Worm (Caenorhabditis elegans) whole organism, L4 larva: Measurements from ENCODE around the gene C26B2.7.

Experiments used
- R02D3.7 ChIP-seq: fragments of 150-350 bp; sonication (generic microtip); optimal IDR thresholded peaks from 3 replicates; lab custom pipeline; 2014; ENCODE audit warnings: missing biosample characterization, missing genetic modification characterization
- Y48G9A.11 ChIP-seq: fragments of 200-800 bp; sonication (Bioruptor generic); IDR thresholded peaks from 2 replicates; pipeline ENCODE4 v1.3.6; 2022; ENCODE audit warnings: missing genetic modification reagents, missing genetic modification characterization, missing compliant biosample characterization
- ZK337.2 ChIP-seq: fragments of 200-800 bp; sonication (Bioruptor generic); IDR thresholded peaks from 2 replicates; pipeline ENCODE4 v1.3.6; 2022; ENCODE audit warnings: missing genetic modification reagents, missing genetic modification characterization, missing compliant biosample characterization
- aha-1 ChIP-seq: fragments of 150-350 bp; peaks from one replicate; lab custom pipeline; 2014; ENCODE audit warnings: missing biosample characterization, missing genetic modification characterization
- ceh-32 ChIP-seq: sonication (generic microtip); optimal IDR thresholded peaks from 2 replicates; lab custom pipeline; 2016; ENCODE audit warnings: mild to moderate bottlenecking, missing genetic modification characterization, missing compliant biosample characterization; ENCODE audit not compliant: poor library complexity
- ceh-44 ChIP-seq: fragments of 200-800 bp; sonication (Bioruptor generic); IDR thresholded peaks from 2 replicates; pipeline ENCODE4 v1.3.6; 2022; ENCODE audit warnings: missing genetic modification reagents, missing genetic modification characterization, missing compliant biosample characterization
- ces-1 ChIP-seq: fragments of 150-350 bp; sonication (generic microtip); optimal IDR thresholded peaks from 4 replicates; lab custom pipeline; 2014; ENCODE audit warnings: missing biosample characterization, missing genetic modification reagents, missing genetic modification characterization
- daf-16 ChIP-seq, 3 experiments: sonication (generic microtip); optimal IDR thresholded peaks; 2 replicates each; lab custom pipeline; 2016 to 2017; ENCODE audit warnings: missing genetic modification characterization in 3 of 3, missing genetic modification reagents in 3 of 3, mild to moderate bottlenecking in 2 of 3, missing compliant biosample characterization in 2 of 3, missing biosample characterization in 1 of 3, moderate library complexity in 1 of 3
- dmd-6 ChIP-seq: fragments of 200-800 bp; sonication (Bioruptor generic); IDR thresholded peaks from 2 replicates; pipeline ENCODE4 v1.3.6; 2022; ENCODE audit warnings: missing genetic modification reagents, missing genetic modification characterization, missing compliant biosample characterization
- dmd-8 ChIP-seq: fragments of 200-800 bp; sonication (Bioruptor generic); IDR thresholded peaks from 2 replicates; pipeline ENCODE4 v1.3.6; 2022; ENCODE audit warnings: missing genetic modification characterization, missing compliant biosample characterization
- egl-43 ChIP-seq: fragments of 200-800 bp; sonication (Bioruptor generic); IDR thresholded peaks from 2 replicates; pipeline ENCODE4 v1.3.6; 2022; ENCODE audit warnings: missing genetic modification reagents, missing genetic modification characterization, missing compliant biosample characterization
- fos-1 ChIP-seq: fragments of 150-350 bp; optimal IDR thresholded peaks from 2 replicates; lab custom pipeline; 2014; ENCODE audit warnings: missing biosample characterization, missing genetic modification characterization
- gei-8 ChIP-seq: fragments of 200-800 bp; sonication (Bioruptor generic); optimal IDR thresholded peaks from 2 replicates; lab custom pipeline; 2018; ENCODE audit warnings: mild to moderate bottlenecking, missing genetic modification characterization, missing compliant biosample characterization
- hif-1 ChIP-seq, 2 experiments: sonication (generic microtip); optimal IDR thresholded peaks; 2 replicates each; lab custom pipeline; 2016 to 2017; ENCODE audit warnings: missing compliant biosample characterization in 2 of 2, missing genetic modification characterization in 2 of 2, missing genetic modification reagents in 2 of 2, missing genotype in 2 of 2, mild to moderate bottlenecking in 1 of 2
- lin-38 ChIP-seq: fragments of 200-800 bp; sonication (Bioruptor generic); IDR thresholded peaks from 2 replicates; pipeline ENCODE4 v1.3.6; 2022; ENCODE audit warnings: missing genetic modification reagents, missing genetic modification characterization, missing compliant biosample characterization
- lin-39 ChIP-seq: fragments of 150-350 bp; optimal IDR thresholded peaks from 2 replicates; lab custom pipeline; 2014; ENCODE audit warnings: missing biosample characterization, missing genetic modification reagents, missing genetic modification characterization
- lsy-2 ChIP-seq, 2 experiments: fragments of 150-350 bp in 1 of 2; sonication (generic microtip) in 1 of 2; optimal IDR thresholded peaks; 2 replicates each; lab custom pipeline; 2014 to 2017; ENCODE audit warnings: missing biosample characterization in 2 of 2, missing genetic modification characterization in 2 of 2
- madf-5 ChIP-seq, 2 experiments: fragments of 200-800 bp; sonication (Bioruptor generic); IDR thresholded peaks; 2 replicates each; pipeline ENCODE4 v1.3.6; 2022; ENCODE audit warnings: missing compliant biosample characterization in 2 of 2, missing genetic modification characterization in 2 of 2
- mdl-1 ChIP-seq, 2 experiments: fragments of 150-350 bp in 1 of 2; sonication (generic microtip) in 1 of 2; optimal IDR thresholded peaks; 2 replicates each; lab custom pipeline; 2014 to 2017; ENCODE audit warnings: missing biosample characterization in 2 of 2, missing genetic modification characterization in 2 of 2
- mdt-29 ChIP-seq: fragments of 200-800 bp; sonication (Bioruptor generic); IDR thresholded peaks from 2 replicates; pipeline ENCODE4 v1.3.6; 2022; ENCODE audit warnings: missing genetic modification reagents, missing genetic modification characterization, missing compliant biosample characterization
- mxl-3 ChIP-seq: fragments of 200-800 bp; sonication (Bioruptor generic); optimal IDR thresholded peaks from 2 replicates; lab custom pipeline; 2018; ENCODE audit warnings: mild to moderate bottlenecking, missing genetic modification characterization, missing compliant biosample characterization
- nhr-102 ChIP-seq: sonication (generic microtip); optimal IDR thresholded peaks from 2 replicates; lab custom pipeline; 2016; ENCODE audit warnings: mild to moderate bottlenecking, missing genetic modification characterization, moderate library complexity, missing compliant biosample characterization
- nhr-11 ChIP-seq: fragments of 150-350 bp; optimal IDR thresholded peaks from 2 replicates; lab custom pipeline; 2014; ENCODE audit warnings: missing biosample characterization, missing genetic modification characterization
- nhr-28 ChIP-seq: fragments of 150-350 bp; optimal IDR thresholded peaks from 2 replicates; lab custom pipeline; 2014; ENCODE audit warnings: missing biosample characterization, missing genetic modification characterization
- pha-4 ChIP-seq, 2 experiments: fragments of 150-350 bp in 1 of 2; fragments of 200-800 bp in 1 of 2; sonication (Bioruptor generic) in 1 of 2; IDR thresholded peaks in 1 of 2; optimal IDR thresholded peaks in 1 of 2; 2 replicates each; pipeline versions ENCODE4 v1.3.6 to Lab custom; 2014 to 2022; ENCODE audit warnings: missing genetic modification characterization in 2 of 2, missing genetic modification reagents in 2 of 2, missing biosample characterization in 1 of 2, missing compliant biosample characterization in 1 of 2
- set-16 ChIP-seq: fragments of 200-800 bp; sonication (Bioruptor generic); IDR thresholded peaks from 2 replicates; pipeline ENCODE4 v1.3.6; 2022; ENCODE audit warnings: missing genetic modification reagents, missing genetic modification characterization, missing compliant biosample characterization
- skn-1 ChIP-seq: fragments of 150-350 bp; optimal IDR thresholded peaks from 2 replicates; lab custom pipeline; 2014; ENCODE audit warnings: missing biosample characterization, missing genetic modification characterization
- snpc-4 ChIP-seq: fragments of 150-350 bp; optimal IDR thresholded peaks from 2 replicates; lab custom pipeline; 2014; ENCODE audit warnings: missing biosample characterization, missing genetic modification characterization
- spr-1 ChIP-seq: sonication (generic microtip); optimal IDR thresholded peaks from 2 replicates; lab custom pipeline; 2016; ENCODE audit warnings: mild to moderate bottlenecking, missing genetic modification characterization, missing compliant biosample characterization
- unc-130 ChIP-seq: sonication (generic microtip); optimal IDR thresholded peaks from 2 replicates; lab custom pipeline; 2016; ENCODE audit warnings: missing genetic modification reagents, missing genetic modification characterization, missing compliant biosample characterization
- unc-62 ChIP-seq, 3 experiments: fragments of 150-350 bp in 1 of 3; sonication (generic microtip); optimal IDR thresholded peaks in 2 of 3; peaks in 1 of 3; 1 replicate in 1 of 3; 2 replicates in 2 of 3; lab custom pipeline; 2014 to 2017; ENCODE audit warnings: missing biosample characterization in 3 of 3, missing genetic modification characterization in 3 of 3, missing genetic modification reagents in 3 of 3, missing genotype in 1 of 3
- zip-2 ChIP-seq: fragments of 150-350 bp; optimal IDR thresholded peaks from 2 replicates; lab custom pipeline; 2014; ENCODE audit warnings: missing biosample characterization, missing genetic modification characterization

Gene C26B2.7

DNA sequence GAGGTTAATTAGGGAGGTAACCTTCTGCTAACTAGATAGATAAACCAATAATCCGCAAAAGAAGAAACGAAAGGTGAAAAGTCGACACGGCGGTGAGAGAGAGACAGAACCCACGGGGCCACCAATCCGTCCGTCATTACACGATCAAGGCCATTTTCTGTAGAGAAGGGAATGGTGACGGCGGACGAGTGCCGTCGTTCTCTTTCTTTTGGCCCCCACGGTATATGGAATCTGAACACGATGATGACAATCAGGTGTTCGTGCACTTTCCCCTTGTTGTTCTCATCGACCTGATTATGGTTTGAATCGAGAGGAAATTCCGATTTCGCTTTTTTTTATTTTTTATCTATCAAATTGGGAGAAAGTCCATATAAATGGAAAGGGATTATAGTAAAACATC, 6.7 kb upstream of the C26B2.7 start:
- TF ChIP-seq mxl-3 (GFP tag; lab: Kevin White, UChicago) (peak; percentile 49), aha-1 (tag; lab: Kevin White, UChicago) (peak; percentile 88), unc-62 (GFP tag; optimal IDR thresholded peaks at IDR 0.05 in 1 of 2; lab: Kevin White, UChicago) (peak in 1 of 2 experiments; percentile 47), unc-62 (tag; optimal IDR thresholded peaks at IDR 0.05; lab: Kevin White, UChicago) (no peak), egl-43 (GFP tag; lab: Robert Waterston, UW) (no peak), Y48G9A.11 (GFP tag; lab: Robert Waterston, UW) (no peak), ceh-44 (no peak), mdl-1 (tag; optimal IDR thresholded peaks at IDR 0.05; lab: Kevin White, UChicago) (peak in 1 of 2 experiments; percentile 14), lin-39 (tag; lab: Kevin White, UChicago) (no peak), madf-5 (GFP tag; IDR thresholded peaks at IDR 0.05; lab: Robert Waterston, UW) (0 out of 4 replicates have a peak, but pooled peaks of 1 of the 2 experiments have one; percentile 4), dmd-8 (no peak)
- TF ChIP-seq, all 104 proteins: peak for 5

DNA sequence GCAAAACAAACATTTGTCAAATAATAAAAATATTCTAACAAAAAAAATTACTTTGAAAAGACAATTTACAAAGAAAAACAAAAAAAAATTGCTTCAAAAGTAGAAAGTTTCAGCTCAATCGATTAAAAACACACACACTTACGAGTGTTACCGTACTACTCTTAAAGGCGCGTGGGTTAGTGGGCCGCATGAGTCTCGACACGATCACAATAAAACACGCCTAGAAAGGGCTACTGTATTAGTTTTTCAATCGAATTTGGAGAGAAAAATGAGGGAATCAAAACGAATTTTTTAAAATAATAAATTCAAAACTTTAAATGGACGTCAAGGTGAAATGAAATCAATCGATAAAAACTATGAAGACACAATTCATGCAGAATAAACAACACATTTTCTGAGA, 5.6 kb upstream of the C26B2.7 start:
- no peak for TF ChIP-seq spr-1 (tag; lab: Kevin White, UChicago)
- TF ChIP-seq lsy-2 (tag; optimal IDR thresholded peaks at IDR 0.05; lab: Kevin White, UChicago) = peak in 1 of 2 experiments; percentile 42
- no peak for TF ChIP-seq zip-2 (tag; lab: Kevin White, UChicago)
- no peak for TF ChIP-seq ZK337.2 (GFP tag; lab: Robert Waterston, UW)
- TF ChIP-seq lin-38 (GFP tag; lab: Robert Waterston, UW) = peak; percentile 23; the same call in 1 of the 2 replicates
- TF ChIP-seq snpc-4 (tag; lab: Kevin White, UChicago) = no peak
- peak; percentile 7 for TF ChIP-seq unc-130 (GFP tag; lab: Kevin White, UChicago)
- no peak for TF ChIP-seq hif-1 (tag; optimal IDR thresholded peaks at IDR 0.05; lab: Kevin White, UChicago)
- TF ChIP-seq R02D3.7 = no peak
- TF ChIP-seq pha-4 (GFP tag; IDR thresholded peaks at IDR 0.05; lab: Robert Waterston, UW) = no peak
- no peak for TF ChIP-seq pha-4 (tag; optimal IDR thresholded peaks at IDR 0.05; lab: Kevin White, UChicago)
- TF ChIP-seq gei-8 (GFP tag; lab: Kevin White, UChicago) = no peak
- TF ChIP-seq set-16 (GFP tag; lab: Robert Waterston, UW) = no peak

DNA sequence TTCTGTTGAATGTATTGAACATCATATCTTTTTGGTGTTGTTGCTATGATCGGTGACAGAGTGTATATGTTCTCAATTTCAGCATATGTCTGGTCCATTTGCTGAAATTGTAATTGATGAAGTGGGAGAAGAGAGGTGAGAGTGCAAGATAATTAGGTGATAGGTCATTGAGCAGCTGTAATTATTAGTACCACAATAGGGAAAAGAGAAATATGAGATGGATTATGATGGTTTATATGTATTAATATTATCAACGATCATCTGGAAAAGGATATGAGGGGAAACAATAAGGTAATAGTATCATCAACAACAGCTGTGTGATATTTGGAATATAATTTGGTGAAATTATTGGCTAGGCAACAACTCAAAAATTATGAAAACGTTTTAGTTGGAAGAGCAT, 3.7 kb upstream of the C26B2.7 start, which contains the start of gene Y42H9B.3:
Y42H9B.3 (minus strand) TSS at position 101 of the 400 bp plus-strand sequence.
- TF ChIP-seq egl-43 (GFP tag; lab: Robert Waterston, UW) = no peak
- no peak for TF ChIP-seq nhr-11 (tag; lab: Kevin White, UChicago)
- no peak for TF ChIP-seq nhr-28
- TF ChIP-seq mdt-29 (GFP tag; lab: Robert Waterston, UW) = no peak
- no peak for TF ChIP-seq daf-16 (GFP tag; optimal IDR thresholded peaks at IDR 0.05; lab: Kevin White, UChicago)
- no peak for TF ChIP-seq daf-16 (tag; optimal IDR thresholded peaks at IDR 0.05; lab: Kevin White, UChicago)
- TF ChIP-seq ces-1 (GFP tag; lab: Kevin White, UChicago) = no peak
- no peak for TF ChIP-seq snpc-4 (tag; lab: Kevin White, UChicago)
- TF ChIP-seq skn-1 = no peak
- no peak for TF ChIP-seq nhr-102 (tag; lab: Kevin White, UChicago)
- TF ChIP-seq dmd-6 (GFP tag; lab: Robert Waterston, UW) = no peak
- no peak for TF ChIP-seq ceh-32 (tag; lab: Kevin White, UChicago)
- TF ChIP-seq fos-1 (tag; lab: Kevin White, UChicago) = no peak

DNA sequence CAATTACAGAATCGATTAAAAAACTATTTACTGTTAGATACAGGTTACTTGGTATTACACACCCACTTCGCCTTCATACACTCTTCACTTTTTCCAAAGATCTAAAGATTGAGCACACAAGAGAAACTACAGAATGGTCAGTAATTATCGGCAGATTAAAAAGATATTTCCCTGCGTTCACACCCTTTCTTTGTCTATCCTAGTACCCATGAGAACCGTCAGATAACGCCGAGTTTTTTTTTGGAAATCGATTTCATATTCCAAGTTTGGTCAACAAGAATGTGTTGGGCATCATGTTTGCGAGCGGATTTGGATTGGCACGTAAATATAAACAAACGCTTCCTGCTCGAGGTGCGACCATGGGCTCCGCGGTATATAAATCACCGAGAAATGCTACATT, 2.2 kb upstream of the C26B2.7 start, which contains the start of gene C26B2.8:
C26B2.8 (plus strand) TSS at position 301 of the 400 bp plus-strand sequence.
- TF ChIP-seq dmd-8 (no peak), aha-1 (tag; lab: Kevin White, UChicago) (peak; percentile 64)
- TF ChIP-seq, all 104 proteins: peak for 1
